Fruit fly (Drosophila melanogaster) whole organism, embryonic: Measurements from ENCODE around the gene Bacc.
A peak's percentile ranks its signal among the peaks of the same experiment; 100 is the strongest.

ENCODE experiments used
- Atf6 ChIP-seq: fragments of 200-800 bp; sonication (Bioruptor generic); IDR thresholded peaks from 2 replicates; pipeline ENCODE4 v1.3.6; 2022; ENCODE audit warnings: missing biosample characterization, missing genetic modification characterization
- CG10543 ChIP-seq: fragments of 200-800 bp; sonication (Bioruptor generic); optimal IDR thresholded peaks from 3 replicates; lab custom pipeline; 2017; ENCODE audit warnings: missing biosample characterization, mild to moderate bottlenecking, missing genetic modification characterization, moderate library complexity
- CG11398 ChIP-seq: fragments of 200-800 bp; sonication (Bioruptor generic); optimal IDR thresholded peaks from 2 replicates; lab custom pipeline; 2016; ENCODE audit warnings: missing biosample characterization, missing genetic modification characterization
- CG1233 ChIP-seq: fragments of 200-800 bp; sonication (Bioruptor generic); optimal IDR thresholded peaks from 4 replicates; lab custom pipeline; 2018; ENCODE audit warnings: missing biosample characterization, mild to moderate bottlenecking, missing genetic modification characterization
- CG12659 ChIP-seq: fragments of 200-800 bp; sonication (Bioruptor generic); optimal IDR thresholded peaks from 3 replicates; lab custom pipeline; 2017; ENCODE audit warnings: mild to moderate bottlenecking, missing biosample characterization, missing genetic modification reagents, missing genetic modification characterization
- CG12942 ChIP-seq: fragments of 200-800 bp; sonication (Bioruptor generic); optimal IDR thresholded peaks from 3 replicates; lab custom pipeline; 2016; ENCODE audit warnings: missing biosample characterization, missing genetic modification characterization
- CG13296 ChIP-seq: fragments of 200-800 bp; sonication (Bioruptor generic); optimal IDR thresholded peaks from 3 replicates; lab custom pipeline; 2018; ENCODE audit warnings: missing biosample characterization, mild to moderate bottlenecking, missing genetic modification characterization
- CG13775 ChIP-seq: fragments of 200-800 bp; sonication (Bioruptor generic); optimal IDR thresholded peaks from 3 replicates; lab custom pipeline; 2017; ENCODE audit warnings: missing biosample characterization, mild to moderate bottlenecking, missing genetic modification characterization
- CG15696 ChIP-seq: fragments of 200-800 bp; sonication (Bioruptor generic); optimal IDR thresholded peaks from 2 replicates; lab custom pipeline; 2019; ENCODE audit warnings: missing biosample characterization, mild to moderate bottlenecking, missing genetic modification characterization, moderate library complexity
- CG2202 ChIP-seq: fragments of 200-800 bp; sonication (Bioruptor generic); optimal IDR thresholded peaks from 2 replicates; lab custom pipeline; 2018; ENCODE audit warnings: missing biosample characterization, mild to moderate bottlenecking, missing genetic modification characterization
- CG2875 ChIP-seq: fragments of 200-800 bp; sonication (Bioruptor generic); optimal IDR thresholded peaks from 2 replicates; lab custom pipeline; 2017; ENCODE audit warnings: missing biosample characterization, mild to moderate bottlenecking, missing genetic modification characterization, missing genetic modification reagents
- CG2889 ChIP-seq: fragments of 200-800 bp; sonication (Bioruptor generic); IDR thresholded peaks from 3 replicates; pipeline ENCODE4 v1.3.6; 2022; ENCODE audit warnings: missing biosample characterization, missing genetic modification characterization
- CG30403 ChIP-seq: fragments of 200-800 bp; sonication (Bioruptor generic); optimal IDR thresholded peaks from 3 replicates; lab custom pipeline; 2016; ENCODE audit warnings: missing biosample characterization, missing genetic modification characterization
- CG3726 ChIP-seq: fragments of 200-800 bp; sonication (Bioruptor generic); IDR thresholded peaks from 3 replicates; pipeline ENCODE4, ENCODE4 v1.3.6; 2022; ENCODE audit warnings: missing biosample characterization, missing genetic modification characterization
- CG42726 ChIP-seq: fragments of 200-800 bp; sonication (Bioruptor generic); IDR thresholded peaks from 2 replicates; pipeline ENCODE4 v1.3.6; 2022; ENCODE audit warnings: missing biosample characterization, missing genetic modification characterization; ENCODE audit not compliant: partially characterized antibody
- CG5245 ChIP-seq: fragments of 200-800 bp; sonication (Bioruptor generic); optimal IDR thresholded peaks from 3 replicates; lab custom pipeline; 2016; ENCODE audit warnings: missing biosample characterization, missing genetic modification characterization
- CG8924 ChIP-seq: fragments of 200-800 bp; optimal IDR thresholded peaks from 3 replicates; lab custom pipeline; 2019; ENCODE audit warnings: missing biosample characterization, mild to moderate bottlenecking, missing genetic modification characterization, moderate library complexity
- CG9932 ChIP-seq: fragments of 200-800 bp; sonication (Bioruptor generic); IDR thresholded peaks from 2 replicates; pipeline ENCODE4 v1.3.6; 2022; ENCODE audit warnings: missing biosample characterization, missing genetic modification characterization
- CrebB ChIP-seq: fragments of 200-800 bp; sonication (Bioruptor generic); optimal IDR thresholded peaks from 3 replicates; lab custom pipeline; 2018; ENCODE audit warnings: missing biosample characterization, mild to moderate bottlenecking, missing genetic modification characterization
- Elba2 ChIP-seq: fragments of 200-800 bp; sonication (Bioruptor generic); optimal IDR thresholded peaks from 3 replicates; lab custom pipeline; 2016; ENCODE audit warnings: missing biosample characterization, missing genetic modification characterization
- Ets97D ChIP-seq: fragments of 200-800 bp; sonication (Bioruptor generic); optimal IDR thresholded peaks from 3 replicates; lab custom pipeline; 2016; ENCODE audit warnings: missing biosample characterization, missing genetic modification characterization
- HLH3B ChIP-seq: fragments of 200-800 bp; sonication (Bioruptor generic); IDR thresholded peaks from 2 replicates; pipeline ENCODE4 v1.3.6; 2022; ENCODE audit warnings: missing biosample characterization, missing genetic modification characterization
- Hmr ChIP-seq: fragments of 200-800 bp; sonication (Bioruptor generic); optimal IDR thresholded peaks from 3 replicates; lab custom pipeline; 2017; ENCODE audit warnings: mild to moderate bottlenecking, missing biosample characterization, missing genetic modification reagents, missing genetic modification characterization
- Lhr ChIP-seq: fragments of 200-800 bp; sonication (Bioruptor generic); optimal IDR thresholded peaks from 3 replicates; lab custom pipeline; 2017; ENCODE audit warnings: mild to moderate bottlenecking, missing biosample characterization, missing genetic modification reagents, missing genetic modification characterization
- Mad ChIP-seq: fragments of 200-800 bp; sonication (Bioruptor generic); optimal IDR thresholded peaks from 2 replicates; lab custom pipeline; 2016; ENCODE audit warnings: missing biosample characterization, missing genetic modification characterization
- Meics ChIP-seq: fragments of 200-800 bp; sonication (Bioruptor generic); optimal IDR thresholded peaks from 2 replicates; lab custom pipeline; 2017; ENCODE audit warnings: missing biosample characterization, mild to moderate bottlenecking, missing genetic modification characterization
- Oli ChIP-seq: fragments of 200-800 bp; sonication (Bioruptor generic); optimal IDR thresholded peaks from 2 replicates; lab custom pipeline; 2018; ENCODE audit warnings: missing biosample characterization, mild to moderate bottlenecking, missing genetic modification characterization, moderate library complexity
- Optix ChIP-seq: fragments of 200-800 bp; sonication (Bioruptor generic); IDR thresholded peaks from 3 replicates; pipeline ENCODE4 v1.3.6; 2022; ENCODE audit warnings: missing biosample characterization, missing genetic modification characterization
- PHDP ChIP-seq: fragments of 200-800 bp; sonication (Bioruptor generic); optimal IDR thresholded peaks from 3 replicates; lab custom pipeline; 2018; ENCODE audit warnings: missing biosample characterization, mild to moderate bottlenecking, missing genetic modification characterization, moderate library complexity
- Vsx1 ChIP-seq: fragments of 200-800 bp; sonication (Bioruptor generic); optimal IDR thresholded peaks from 2 replicates; lab custom pipeline; 2017; ENCODE audit warnings: missing biosample characterization, mild to moderate bottlenecking, missing genetic modification characterization, missing genetic modification reagents
- Xrp1 ChIP-seq: fragments of 200-800 bp; sonication (Bioruptor generic); IDR thresholded peaks from 2 replicates; pipeline ENCODE4 v1.3.6; 2022; ENCODE audit warnings: missing biosample characterization, missing genetic modification characterization
- al ChIP-seq: fragments of 200-800 bp; sonication (Bioruptor generic); IDR thresholded peaks from 2 replicates; pipeline ENCODE4 v1.3.6; 2022; ENCODE audit warnings: missing biosample characterization, missing genetic modification characterization
- amos ChIP-seq: fragments of 200-800 bp; sonication (Bioruptor generic); IDR thresholded peaks from 2 replicates; pipeline ENCODE4 v1.3.6; 2022; ENCODE audit warnings: missing biosample characterization, missing genetic modification characterization; ENCODE audit not compliant: partially characterized antibody
- az2 ChIP-seq: fragments of 200-800 bp; sonication (Bioruptor generic); optimal IDR thresholded peaks from 3 replicates; lab custom pipeline; 2016; ENCODE audit warnings: missing biosample characterization, missing genetic modification characterization
- btn ChIP-seq: fragments of 200-800 bp; sonication (Bioruptor generic); optimal IDR thresholded peaks from 2 replicates; lab custom pipeline; 2016; ENCODE audit warnings: missing biosample characterization, missing genetic modification characterization
- dm ChIP-seq: fragments of 200-800 bp; sonication (Bioruptor generic); optimal IDR thresholded peaks from 3 replicates; lab custom pipeline; 2016; ENCODE audit warnings: missing biosample characterization, missing genetic modification characterization
- dpn ChIP-seq, 2 experiments: fragments of 200-800 bp; sonication (Bioruptor generic); optimal IDR thresholded peaks; 3 replicates each; lab custom pipeline; 2016; ENCODE audit warnings: missing biosample characterization in 2 of 2, missing genetic modification characterization in 2 of 2
- ewg ChIP-seq: fragments of 200-800 bp; sonication (Bioruptor generic); optimal IDR thresholded peaks from 3 replicates; lab custom pipeline; 2017; ENCODE audit warnings: mild to moderate bottlenecking, missing biosample characterization, missing genetic modification reagents, missing genetic modification characterization
- fd96Cb ChIP-seq: fragments of 200-800 bp; sonication (Bioruptor generic); optimal IDR thresholded peaks from 2 replicates; lab custom pipeline; 2018; ENCODE audit warnings: missing biosample characterization, mild to moderate bottlenecking, missing genetic modification characterization, moderate library complexity
- gt ChIP-seq: fragments of 200-800 bp; sonication (Bioruptor generic); IDR thresholded peaks from 2 replicates; pipeline ENCODE4 v1.3.6; 2022; ENCODE audit warnings: missing biosample characterization, missing genetic modification characterization
- lilli ChIP-seq: fragments of 200-800 bp; sonication (Bioruptor generic); optimal IDR thresholded peaks from 3 replicates; lab custom pipeline; 2016; ENCODE audit warnings: missing biosample characterization, missing genetic modification characterization
- lola ChIP-seq, 3 experiments: fragments of >200 bp in 2 of 3; fragments of 200-800 bp in 1 of 3; sonication (Bioruptor generic) in 1 of 3; optimal IDR thresholded peaks; 2 replicates each; lab custom pipeline; 2017 to 2019; ENCODE audit warnings: missing biosample characterization in 3 of 3, missing genetic modification characterization in 3 of 3, mild to moderate bottlenecking in 1 of 3, moderate library complexity in 1 of 3
- luna ChIP-seq: fragments of 200-800 bp; sonication (Bioruptor generic); optimal IDR thresholded peaks from 2 replicates; lab custom pipeline; 2016; ENCODE audit warnings: missing biosample characterization, missing genetic modification characterization
- mam ChIP-seq: fragments of 200-800 bp; sonication (Bioruptor generic); optimal IDR thresholded peaks from 3 replicates; lab custom pipeline; 2016; ENCODE audit warnings: missing biosample characterization, missing genetic modification characterization
- odd ChIP-seq: fragments of 200-800 bp; sonication (Bioruptor generic); optimal IDR thresholded peaks from 2 replicates; lab custom pipeline; 2017; ENCODE audit warnings: missing biosample characterization, mild to moderate bottlenecking, missing genetic modification characterization
- pfk ChIP-seq: fragments of 200-800 bp; sonication (Bioruptor generic); optimal IDR thresholded peaks from 2 replicates; lab custom pipeline; 2018; ENCODE audit warnings: missing biosample characterization, mild to moderate bottlenecking, missing genetic modification characterization, moderate library complexity
- sqz ChIP-seq: fragments of 200-800 bp; sonication (Bioruptor generic); optimal IDR thresholded peaks from 3 replicates; lab custom pipeline; 2018; ENCODE audit warnings: missing biosample characterization, mild to moderate bottlenecking, missing genetic modification characterization
- stc ChIP-seq: fragments of 200-800 bp; sonication (Bioruptor generic); IDR thresholded peaks from 2 replicates; pipeline ENCODE4 v1.3.6; 2022; ENCODE audit warnings: missing biosample characterization, missing genetic modification characterization
- z ChIP-seq: fragments of 200-800 bp; sonication (Bioruptor generic); IDR thresholded peaks from 3 replicates; pipeline ENCODE4 v1.3.6; 2022; ENCODE audit warnings: missing biosample characterization, missing genetic modification characterization
- zf30C ChIP-seq: fragments of 200-800 bp; sonication (Bioruptor generic); optimal IDR thresholded peaks from 3 replicates; lab custom pipeline; 2018; ENCODE audit warnings: missing biosample characterization, mild to moderate bottlenecking, missing genetic modification characterization

Bacc gene

dm6 chr2L:2769476-2770185 lies 17.4 kb downstream of the Bacc start, which contains the start of the genes colt and HINT1 (continued):
- no peak for TF ChIP-seq btn (GFP tag; lab: Kevin White, UChicago)
- TF ChIP-seq Lhr (GFP tag; lab: Kevin White, UChicago), result peak; percentile 33
- no peak for TF ChIP-seq dpn (GFP tag; optimal IDR thresholded peaks at IDR 0.05; lab: Kevin White, UChicago)
- peak; percentile 0 for TF ChIP-seq CG10543
- TF ChIP-seq Ets97D (GFP tag; lab: Kevin White, UChicago), result peak; percentile 45
- no peak for TF ChIP-seq Oli (tag; lab: Kevin White, UChicago)
- TF ChIP-seq gt, result no peak
- TF ChIP-seq fd96Cb (tag; lab: Kevin White, UChicago), result no peak
- TF ChIP-seq dm (GFP tag; lab: Kevin White, UChicago), result no peak
- TF ChIP-seq Xrp1 (GFP tag; lab: Robert Waterston, UW), result no peak
- TF ChIP-seq stc (GFP tag; lab: Robert Waterston, UW), result no peak
- no peak for TF ChIP-seq CG5245 (GFP tag; lab: Kevin White, UChicago)
- no peak for TF ChIP-seq CG2875
- TF ChIP-seq amos (GFP tag; lab: Robert Waterston, UW), result peak; percentile 53
- TF ChIP-seq CG42726 (GFP tag; lab: Robert Waterston, UW), result 0 out of 2 replicates have a peak, but pooled peaks have one; percentile 42
- no peak for TF ChIP-seq HLH3B
- TF ChIP-seq CG12942 (GFP tag; lab: Kevin White, UChicago), result no peak
- no peak for TF ChIP-seq odd (GFP tag; lab: Kevin White, UChicago)
- no peak for TF ChIP-seq CG15696 (tag; lab: Kevin White, UChicago)
- TF ChIP-seq CG11398 (GFP tag; lab: Kevin White, UChicago), result no peak
- no peak for TF ChIP-seq Elba2 (GFP tag; lab: Kevin White, UChicago)
- TF ChIP-seq az2 (GFP tag; lab: Kevin White, UChicago), result no peak
- TF ChIP-seq Meics (GFP tag; lab: Kevin White, UChicago), result peak; percentile 28
- TF ChIP-seq CrebB, result no peak
- no peak for TF ChIP-seq CG2202 (tag; lab: Kevin White, UChicago)
- no peak for TF ChIP-seq CG1233 (GFP tag; lab: Kevin White, UChicago)
- no peak for TF ChIP-seq Hmr (GFP tag; lab: Kevin White, UChicago)
- no peak for TF ChIP-seq mam (GFP tag; lab: Kevin White, UChicago)
- no peak for TF ChIP-seq Atf6 (GFP tag; lab: Robert Waterston, UW)
- TF ChIP-seq lilli (GFP tag; lab: Kevin White, UChicago), result peak; percentile 17
- no peak for TF ChIP-seq lola (GFP tag; optimal IDR thresholded peaks at IDR 0.05; lab: Kevin White, UChicago)
- TF ChIP-seq pfk (GFP tag; lab: Kevin White, UChicago), result no peak
- no peak for TF ChIP-seq Optix (GFP tag; lab: Robert Waterston, UW)
- TF ChIP-seq CG12659 (GFP tag; lab: Kevin White, UChicago), result peak; percentile 66
- TF ChIP-seq CG30403, result no peak
- TF ChIP-seq luna (GFP tag; lab: Kevin White, UChicago), result no peak
- TF ChIP-seq CG9932 (GFP tag; lab: Robert Waterston, UW), result peak; percentile 33; the same call in 1 of the 2 replicates
- TF ChIP-seq ewg (GFP tag; lab: Kevin White, UChicago), result no peak
- TF ChIP-seq Vsx1, result peak; percentile 59
- no peak for TF ChIP-seq CG3726
- TF ChIP-seq CG13775 (GFP tag; lab: Kevin White, UChicago), result no peak
- peak; percentile 75 for TF ChIP-seq CG8924 (tag; lab: Kevin White, UChicago)
- peak; percentile 33 for TF ChIP-seq sqz (GFP tag; lab: Kevin White, UChicago)
- TF ChIP-seq CG2889, result no peak
- TF ChIP-seq Mad (GFP tag; lab: Kevin White, UChicago), result no peak
- peak; percentile 6 for TF ChIP-seq zf30C (GFP tag; lab: Kevin White, UChicago)
- TF ChIP-seq al (GFP tag; lab: Robert Waterston, UW), result no peak
- TF ChIP-seq PHDP (tag; lab: Kevin White, UChicago), result peak; percentile 17
- peak; percentile 47 for TF ChIP-seq CG13296 (GFP tag; lab: Kevin White, UChicago)
- no peak for TF ChIP-seq z
